Worm (Caenorhabditis elegans) whole organism, early embryonic: ENCODE results near the gene F48A11.4.

ENCODE experiments used
- F13C5.2 ChIP-seq: sonication (generic microtip); optimal IDR thresholded peaks from 2 replicates; lab custom pipeline; 2017; ENCODE audit warnings: mild to moderate bottlenecking, missing genetic modification characterization, inconsistent platforms, missing compliant biosample characterization
- aly-1 ChIP-seq: sonication (generic microtip); optimal IDR thresholded peaks from 2 replicates; lab custom pipeline; 2016; ENCODE audit warnings: missing genetic modification characterization, missing compliant biosample characterization
- ama-1 ChIP-seq: fragments of 150-350 bp; optimal IDR thresholded peaks from 2 replicates; lab custom pipeline; 2014
- ceh-13 ChIP-seq: fragments of 200-800 bp; sonication (Bioruptor generic); optimal IDR thresholded peaks from 2 replicates; lab custom pipeline; 2018; ENCODE audit warnings: mild to moderate bottlenecking, missing genetic modification characterization, missing compliant biosample characterization
- ets-7 ChIP-seq: sonication (generic microtip); optimal IDR thresholded peaks from 2 replicates; lab custom pipeline; 2016; ENCODE audit warnings: missing genotype, missing genetic modification characterization, missing compliant biosample characterization
- flt-1 ChIP-seq: fragments of 200-800 bp; sonication (Bioruptor generic); IDR thresholded peaks from 2 replicates; pipeline ENCODE4 v1.3.6; 2022; ENCODE audit warnings: missing genetic modification characterization, missing compliant biosample characterization
- hmbx-1 ChIP-seq: sonication (generic microtip); optimal IDR thresholded peaks from 2 replicates; lab custom pipeline; 2016; ENCODE audit warnings: mild to moderate bottlenecking, missing genetic modification characterization, missing compliant biosample characterization
- hmg-4 ChIP-seq: fragments of 200-800 bp; sonication (Bioruptor generic); optimal IDR thresholded peaks from 2 replicates; lab custom pipeline; 2018; ENCODE audit warnings: mild to moderate bottlenecking, missing genetic modification characterization, missing compliant biosample characterization
- pes-1 ChIP-seq: fragments of 200-800 bp; sonication (Bioruptor generic); IDR thresholded peaks from 2 replicates; pipeline ENCODE4 v1.3.6; 2022; ENCODE audit warnings: missing genetic modification reagents, missing genetic modification characterization, missing compliant biosample characterization
- scrt-1 ChIP-seq: fragments of 200-800 bp; sonication (Bioruptor generic); IDR thresholded peaks from 2 replicates; pipeline ENCODE4 v1.3.6; 2022; ENCODE audit warnings: missing genetic modification characterization, missing compliant biosample characterization
- sea-1 ChIP-seq: fragments of 200-800 bp; sonication (Bioruptor generic); conservative IDR thresholded peaks from 2 replicates; pipeline ENCODE4 v1.3.6; 2022; ENCODE audit warnings: missing genetic modification characterization, missing compliant biosample characterization
- tbx-11 ChIP-seq: fragments of 200-800 bp; sonication (Bioruptor generic); IDR thresholded peaks from 2 replicates; pipeline ENCODE4 v1.3.6; 2022; ENCODE audit warnings: missing genetic modification characterization, missing compliant biosample characterization
- tra-4 ChIP-seq: sonication (generic microtip); optimal IDR thresholded peaks from 2 replicates; lab custom pipeline; 2017; ENCODE audit warnings: missing genetic modification characterization, missing compliant biosample characterization

ce11 chrII:264053-264452, 47.6 kb upstream of the F48A11.4 start, which contains the start of gene B0432.14:
- no peak for TF ChIP-seq aly-1 (tag; lab: Kevin White, UChicago)
- no peak for TF ChIP-seq F13C5.2 (tag; lab: Kevin White, UChicago)
- no peak for TF ChIP-seq ama-1 (lab: Kevin White, UChicago)
- TF ChIP-seq scrt-1 = no peak
- TF ChIP-seq tbx-11 (GFP tag; lab: Robert Waterston, UW) = no peak
- no peak for TF ChIP-seq flt-1 (GFP tag; lab: Robert Waterston, UW)
- TF ChIP-seq tra-4 = no peak
- no peak for TF ChIP-seq ceh-13 (GFP tag; lab: Kevin White, UChicago)
- no peak for TF ChIP-seq hmg-4 (GFP tag; lab: Kevin White, UChicago)
- TF ChIP-seq ets-7 (tag; lab: Kevin White, UChicago) = no peak
- no peak for TF ChIP-seq hmbx-1 (tag; lab: Kevin White, UChicago)
- no peak for TF ChIP-seq sea-1 (GFP tag; lab: Robert Waterston, UW)
- no peak for TF ChIP-seq pes-1 (GFP tag; lab: Robert Waterston, UW)
